Fruit fly (Drosophila melanogaster): ENCODE data around the gene stwl.

Gene stwl

DNA sequence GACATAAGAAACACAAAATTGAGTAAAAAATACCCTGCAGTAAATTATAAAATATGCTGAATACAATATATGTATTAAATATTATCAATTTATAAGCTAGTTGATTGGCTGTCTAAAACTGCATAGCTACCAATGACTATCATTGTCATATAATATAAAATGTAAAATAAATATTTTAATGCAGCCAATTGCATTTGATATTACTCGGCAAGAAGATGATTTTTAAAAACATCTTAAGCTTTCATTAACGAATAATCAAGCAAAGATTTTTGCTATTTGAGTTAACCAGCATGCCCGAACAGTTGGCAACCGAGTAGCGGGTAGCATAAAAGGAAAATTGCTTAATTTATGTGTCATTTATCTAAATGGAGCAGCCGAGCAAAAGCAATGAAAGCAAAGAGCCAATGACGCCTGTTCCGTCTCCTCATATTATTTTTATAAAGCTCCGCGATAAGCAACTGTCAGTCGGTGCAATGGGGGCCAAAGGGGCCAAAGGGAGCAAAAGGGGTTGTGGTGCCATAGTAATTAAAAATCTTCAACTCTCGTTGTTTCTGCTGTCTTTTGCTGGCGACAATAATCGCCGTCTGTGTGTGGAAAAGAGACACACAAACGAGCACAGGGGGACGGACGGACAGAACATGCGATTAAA lies 46.5 kb downstream of the stwl start:
- TF ChIP-seq Ets98B (GFP tag; IDR thresholded peaks at IDR 0.05) (0 out of 2 replicates have a peak, but pooled peaks have one; percentile 16), CG10348 (GFP tag; IDR thresholded peaks at IDR 0.05) (no peak), D1 (tag; optimal IDR thresholded peaks at IDR 0.05) (peak; percentile 45), CG9948 (tag; optimal IDR thresholded peaks at IDR 0.05) (peak; percentile 72), CG15710 (tag; optimal IDR thresholded peaks at IDR 0.05) (peak; percentile 75), EcR (GFP tag; optimal IDR thresholded peaks at IDR 0.05) (peak; percentile 26), CG13204 (GFP tag; optimal IDR thresholded peaks at IDR 0.05) (no peak), Pif1B (GFP tag; optimal IDR thresholded peaks at IDR 0.05) (peak; percentile 37), CG4496 (GFP tag; IDR thresholded peaks at IDR 0.05) (peak; percentile 60; the same call in 2 of the 3 replicates), CG12605 (GFP tag; IDR thresholded peaks at IDR 0.05) (0 out of 2 replicates have a peak, but pooled peaks have one; percentile 13), fd96Ca (GFP tag; IDR thresholded peaks at IDR 0.05) (peak; percentile 54; the same call in 2 of the 3 replicates), Pif1A (GFP tag; optimal IDR thresholded peaks at IDR 0.05) (peak; percentile 61), CG8159 (tag; optimal IDR thresholded peaks at IDR 0.05) (peak; percentile 77), CG8301 (tag; optimal IDR thresholded peaks at IDR 0.05) (peak; percentile 51), rn (GFP tag; IDR thresholded peaks at IDR 0.05) (no peak), CG34367 (tag; optimal IDR thresholded peaks at IDR 0.05) (peak; percentile 51), Snoo (tag; optimal IDR thresholded peaks at IDR 0.05) (peak; percentile 45), CG17806 (tag; optimal IDR thresholded peaks at IDR 0.05) (peak; percentile 65), CG14655 (GFP tag; optimal IDR thresholded peaks at IDR 0.05) (peak; percentile 56), gl (tag; optimal IDR thresholded peaks at IDR 0.05) (no peak), CG32121 (GFP tag; IDR thresholded peaks at IDR 0.05) (no peak; the same call in 1 of the 2 replicates)

DNA sequence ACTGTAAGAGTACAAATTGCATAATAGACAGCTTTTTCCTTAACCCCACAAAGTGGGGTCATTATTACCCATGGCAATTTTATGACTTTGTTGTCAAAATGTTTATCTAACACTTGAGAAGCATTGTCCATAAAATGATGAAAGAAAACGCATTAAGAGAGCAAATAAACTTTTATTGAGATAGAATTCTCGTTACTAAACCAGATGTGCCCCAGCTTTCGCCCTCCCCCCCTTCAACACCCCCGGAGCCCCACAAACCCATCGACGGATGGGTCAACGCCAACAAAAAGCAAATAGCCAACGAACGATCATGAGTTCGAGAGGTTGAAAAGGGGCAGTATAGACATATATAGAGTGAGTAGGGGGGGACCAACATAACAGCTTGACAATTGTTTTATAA lies 47.1 kb downstream of the stwl start:
- TF ChIP-seq CG14655 (GFP tag; optimal IDR thresholded peaks at IDR 0.05) (no peak), CG10348 (GFP tag; IDR thresholded peaks at IDR 0.05) (no peak), CG15710 (tag; optimal IDR thresholded peaks at IDR 0.05) (no peak), CG8301 (tag; optimal IDR thresholded peaks at IDR 0.05) (no peak), CG32121 (GFP tag; IDR thresholded peaks at IDR 0.05) (no peak), Pif1B (GFP tag; optimal IDR thresholded peaks at IDR 0.05) (no peak), D1 (tag; optimal IDR thresholded peaks at IDR 0.05) (no peak), Ets98B (GFP tag; IDR thresholded peaks at IDR 0.05) (no peak), CG4496 (GFP tag; IDR thresholded peaks at IDR 0.05) (no peak), Pif1A (GFP tag; optimal IDR thresholded peaks at IDR 0.05) (no peak), fd96Ca (GFP tag; IDR thresholded peaks at IDR 0.05) (no peak), CG13204 (GFP tag; optimal IDR thresholded peaks at IDR 0.05) (no peak), rn (GFP tag; IDR thresholded peaks at IDR 0.05) (no peak), CG12605 (GFP tag; IDR thresholded peaks at IDR 0.05) (no peak), CG17806 (tag; optimal IDR thresholded peaks at IDR 0.05) (no peak), gl (tag; optimal IDR thresholded peaks at IDR 0.05) (no peak), Snoo (tag; optimal IDR thresholded peaks at IDR 0.05) (no peak), CG8159 (tag; optimal IDR thresholded peaks at IDR 0.05) (no peak), EcR (GFP tag; optimal IDR thresholded peaks at IDR 0.05) (no peak), CG34367 (tag; optimal IDR thresholded peaks at IDR 0.05) (no peak)

- TF ChIP-seq fd96Ca (GFP tag; IDR thresholded peaks at IDR 0.05), result 0 out of 3 replicates have a peak, but pooled peaks have one; percentile 26
- TF ChIP-seq CG10348 (GFP tag; IDR thresholded peaks at IDR 0.05), result no peak
- no peak for TF ChIP-seq CG4496 (GFP tag; IDR thresholded peaks at IDR 0.05)
- no peak for TF ChIP-seq Ets98B (GFP tag; IDR thresholded peaks at IDR 0.05)
- no peak for TF ChIP-seq CG34367 (tag; optimal IDR thresholded peaks at IDR 0.05)
- TF ChIP-seq CG14655 (GFP tag; optimal IDR thresholded peaks at IDR 0.05), result no peak
Observed at dm6 chr3L:14362028-14362427, 47.7 kb downstream of the stwl start.

- no peak for TF ChIP-seq Ets98B (GFP tag; IDR thresholded peaks at IDR 0.05)
- TF ChIP-seq CG34367 (tag; optimal IDR thresholded peaks at IDR 0.05), result no peak
- TF ChIP-seq Pif1B (GFP tag; optimal IDR thresholded peaks at IDR 0.05), result no peak
- TF ChIP-seq fd96Ca (GFP tag; IDR thresholded peaks at IDR 0.05), result 0 out of 3 replicates have a peak, but pooled peaks have one; percentile 24
- TF ChIP-seq CG10348 (GFP tag; IDR thresholded peaks at IDR 0.05), result no peak
- TF ChIP-seq CG32121 (GFP tag; IDR thresholded peaks at IDR 0.05), result no peak
- no peak for TF ChIP-seq Pif1A (GFP tag; optimal IDR thresholded peaks at IDR 0.05)
- no peak for TF ChIP-seq Snoo (tag; optimal IDR thresholded peaks at IDR 0.05)
- no peak for TF ChIP-seq CG15710 (tag; optimal IDR thresholded peaks at IDR 0.05)
- TF ChIP-seq CG8301 (tag; optimal IDR thresholded peaks at IDR 0.05), result peak; percentile 36
- no peak for TF ChIP-seq gl (tag; optimal IDR thresholded peaks at IDR 0.05)
- peak; percentile 54 for TF ChIP-seq CG9948 (tag; optimal IDR thresholded peaks at IDR 0.05)
- no peak for TF ChIP-seq EcR (GFP tag; optimal IDR thresholded peaks at IDR 0.05)
- no peak for TF ChIP-seq CG12605 (GFP tag; IDR thresholded peaks at IDR 0.05)
- TF ChIP-seq CG4496 (GFP tag; IDR thresholded peaks at IDR 0.05), result 0 out of 3 replicates have a peak, but pooled peaks have one; percentile 20
- peak; percentile 49 for TF ChIP-seq CG14655 (GFP tag; optimal IDR thresholded peaks at IDR 0.05)
- TF ChIP-seq CG13204 (GFP tag; optimal IDR thresholded peaks at IDR 0.05), result no peak
- TF ChIP-seq CG17806 (tag; optimal IDR thresholded peaks at IDR 0.05), result no peak
- no peak for TF ChIP-seq D1 (tag; optimal IDR thresholded peaks at IDR 0.05)
- TF ChIP-seq CG8159 (tag; optimal IDR thresholded peaks at IDR 0.05), result peak; percentile 62
- no peak for TF ChIP-seq rn (GFP tag; IDR thresholded peaks at IDR 0.05)
Observed at dm6 chr3L:14359815-14360719, 49.7 kb downstream of the stwl start.

DNA sequence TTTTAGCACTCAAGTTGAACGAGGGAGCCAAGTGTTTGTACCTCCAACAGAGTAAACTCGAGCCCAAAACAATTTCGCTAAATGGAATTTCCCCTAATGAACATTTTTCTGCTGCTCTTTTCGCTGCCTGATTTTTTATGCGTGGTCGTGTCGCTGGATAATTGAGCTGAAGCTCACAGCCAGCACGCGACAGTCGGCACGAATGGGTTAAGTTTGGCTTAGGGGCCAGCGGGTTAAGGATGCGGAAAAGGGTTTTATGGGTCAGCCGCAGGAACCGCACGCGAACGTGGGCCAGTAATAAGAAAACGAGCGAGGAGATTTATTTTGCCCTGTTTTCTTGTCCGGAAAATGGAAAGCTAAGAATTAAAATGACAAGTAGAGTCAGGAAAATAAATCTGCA lies 50.8 kb downstream of the stwl start:
- TF ChIP-seq fd96Ca (GFP tag; IDR thresholded peaks at IDR 0.05) (no peak), CG13204 (GFP tag; optimal IDR thresholded peaks at IDR 0.05) (no peak), gl (tag; optimal IDR thresholded peaks at IDR 0.05) (no peak), rn (GFP tag; IDR thresholded peaks at IDR 0.05) (no peak), CG9948 (tag; optimal IDR thresholded peaks at IDR 0.05) (no peak), CG32121 (GFP tag; IDR thresholded peaks at IDR 0.05) (no peak), EcR (GFP tag; optimal IDR thresholded peaks at IDR 0.05) (no peak), Snoo (tag; optimal IDR thresholded peaks at IDR 0.05) (no peak), Pif1A (GFP tag; optimal IDR thresholded peaks at IDR 0.05) (no peak), Pif1B (GFP tag; optimal IDR thresholded peaks at IDR 0.05) (no peak), D1 (tag; optimal IDR thresholded peaks at IDR 0.05) (no peak), CG10348 (GFP tag; IDR thresholded peaks at IDR 0.05) (no peak), CG17806 (tag; optimal IDR thresholded peaks at IDR 0.05) (no peak), CG8159 (tag; optimal IDR thresholded peaks at IDR 0.05) (no peak), CG14655 (GFP tag; optimal IDR thresholded peaks at IDR 0.05) (no peak), CG12605 (GFP tag; IDR thresholded peaks at IDR 0.05) (no peak)

Data from whole organism, pupa.